Worm (Caenorhabditis elegans) whole organism, young adult: ENCODE data around the gene hrg-6.

ENCODE experiments used
- B0261.1 ChIP-seq: sonication (generic microtip); optimal IDR thresholded peaks from 2 replicates; lab custom pipeline; 2016; ENCODE audit warnings: mild to moderate bottlenecking, missing genetic modification characterization, moderate library complexity, missing compliant biosample characterization
- B0336.3 ChIP-seq: fragments of 200-800 bp; sonication (Bioruptor generic); IDR thresholded peaks from 2 replicates; pipeline ENCODE4 v1.3.6; 2022; ENCODE audit warnings: missing genetic modification characterization, missing compliant biosample characterization
- C06A6.2 ChIP-seq: fragments of 200-800 bp; sonication (Bioruptor generic); conservative IDR thresholded peaks from 2 replicates; pipeline ENCODE4 v1.3.6; 2022; ENCODE audit warnings: missing genetic modification characterization, missing compliant biosample characterization
- C17E4.6 ChIP-seq: fragments of 200-800 bp; sonication (Bioruptor generic); IDR thresholded peaks from 2 replicates; pipeline ENCODE4 v1.3.6; 2022; ENCODE audit warnings: missing genetic modification reagents, missing genetic modification characterization, missing compliant biosample characterization
- D2030.7 ChIP-seq: fragments of 200-800 bp; sonication (Bioruptor generic); IDR thresholded peaks from 2 replicates; pipeline ENCODE4 v1.3.6; 2022; ENCODE audit warnings: missing genetic modification reagents, missing genetic modification characterization, missing compliant biosample characterization
- F22D6.2 ChIP-seq: sonication (generic microtip); optimal IDR thresholded peaks from 2 replicates; lab custom pipeline; 2016; ENCODE audit warnings: mild to moderate bottlenecking, missing genetic modification characterization, missing compliant biosample characterization
- F33H1.4 ChIP-seq: fragments of 200-800 bp; sonication (Bioruptor generic); IDR thresholded peaks from 2 replicates; pipeline ENCODE4 v1.3.6; 2022; ENCODE audit warnings: missing genetic modification reagents, missing genetic modification characterization, missing compliant biosample characterization
- F37B4.10 ChIP-seq: fragments of 200-800 bp; sonication (Bioruptor generic); IDR thresholded peaks from 2 replicates; pipeline ENCODE4 v1.3.6; 2022; ENCODE audit warnings: missing genetic modification characterization, missing compliant biosample characterization
- F52B5.7 ChIP-seq: sonication (generic microtip); optimal IDR thresholded peaks from 2 replicates; lab custom pipeline; 2016; ENCODE audit warnings: mild to moderate bottlenecking, missing genetic modification characterization, missing compliant biosample characterization
- K12H6.12 ChIP-seq: fragments of 200-800 bp; sonication (Bioruptor generic); optimal IDR thresholded peaks from 2 replicates; lab custom pipeline; 2018; ENCODE audit warnings: mild to moderate bottlenecking, missing genetic modification characterization, missing compliant biosample characterization
- T26A5.8 ChIP-seq: sonication (generic microtip); optimal IDR thresholded peaks from 2 replicates; lab custom pipeline; 2016; ENCODE audit warnings: missing genetic modification characterization, missing compliant biosample characterization
- Y53F4B.3 ChIP-seq: fragments of 200-800 bp; sonication (Bioruptor generic); IDR thresholded peaks from 2 replicates; pipeline ENCODE4 v1.3.6; 2022; ENCODE audit warnings: missing genetic modification reagents, missing genetic modification characterization, missing compliant biosample characterization
- Y56A3A.18 ChIP-seq: fragments of 200-800 bp; sonication (Bioruptor generic); IDR thresholded peaks from 2 replicates; pipeline ENCODE4 v1.3.6; 2022; ENCODE audit warnings: missing genetic modification reagents, missing genetic modification characterization, missing compliant biosample characterization
- ama-1 ChIP-seq, 3 experiments: fragments of 150-350 bp in 1 of 3; sonication (generic microtip) in 2 of 3; optimal IDR thresholded peaks; 2 replicates each; lab custom pipeline; 2014 to 2018; ENCODE audit warnings: missing biosample characterization in 2 of 3, missing genetic modification characterization in 2 of 3, missing genetic modification reagents in 2 of 3
- atf-7 ChIP-seq: sonication (generic microtip); optimal IDR thresholded peaks from 2 replicates; lab custom pipeline; 2017; ENCODE audit warnings: mild to moderate bottlenecking, missing genetic modification characterization, missing compliant biosample characterization
- attf-5 ChIP-seq: fragments of 200-800 bp; sonication (Bioruptor generic); optimal IDR thresholded peaks from 2 replicates; lab custom pipeline; 2018; ENCODE audit warnings: mild to moderate bottlenecking, missing genetic modification characterization, missing compliant biosample characterization
- attf-6 ChIP-seq: fragments of 200-800 bp; sonication (Bioruptor generic); IDR thresholded peaks from 2 replicates; pipeline ENCODE4 v1.3.6; 2022; ENCODE audit warnings: missing genetic modification reagents, missing genetic modification characterization, missing compliant biosample characterization
- bed-1 ChIP-seq: fragments of 200-800 bp; sonication (Bioruptor generic); IDR thresholded peaks from 2 replicates; pipeline ENCODE4 v1.3.6; 2022; ENCODE audit warnings: missing genetic modification reagents, missing genetic modification characterization, missing compliant biosample characterization
- cebp-1 ChIP-seq, 2 experiments: fragments of 200-800 bp in 1 of 2; sonication (Bioruptor generic) in 1 of 2; sonication (generic microtip) in 1 of 2; IDR thresholded peaks in 1 of 2; optimal IDR thresholded peaks in 1 of 2; 2 replicates each; pipeline versions ENCODE4 v1.3.6 to Lab custom; 2017 to 2022; ENCODE audit warnings: missing compliant biosample characterization in 2 of 2, missing genetic modification characterization in 2 of 2, mild to moderate bottlenecking in 1 of 2, missing genetic modification reagents in 1 of 2, moderate library complexity in 1 of 2
- cebp-2 ChIP-seq: fragments of 200-800 bp; sonication (Bioruptor generic); IDR thresholded peaks from 2 replicates; pipeline ENCODE4 v1.3.6; 2022; ENCODE audit warnings: missing genetic modification characterization, missing compliant biosample characterization
- dox-1 ChIP-seq: fragments of 200-800 bp; sonication (Bioruptor generic); IDR thresholded peaks from 2 replicates; pipeline ENCODE4 v1.3.6; 2022; ENCODE audit warnings: missing genetic modification reagents, missing genetic modification characterization, missing compliant biosample characterization
- dpl-1 ChIP-seq: fragments of 150-350 bp; optimal IDR thresholded peaks from 2 replicates; lab custom pipeline; 2014; ENCODE audit warnings: missing biosample characterization, missing genetic modification reagents, missing genetic modification characterization
- ets-4 ChIP-seq: fragments of 200-800 bp; sonication (Bioruptor generic); optimal IDR thresholded peaks from 2 replicates; lab custom pipeline; 2018; ENCODE audit warnings: mild to moderate bottlenecking, missing genetic modification characterization, missing compliant biosample characterization
- hsf-1 ChIP-seq: fragments of 200-800 bp; sonication (Bioruptor generic); IDR thresholded peaks from 2 replicates; pipeline ENCODE4 v1.3.6; 2022; ENCODE audit warnings: missing genetic modification reagents, missing genetic modification characterization, missing compliant biosample characterization
- let-526 ChIP-seq: fragments of 200-800 bp; sonication (Bioruptor generic); IDR thresholded peaks from 2 replicates; pipeline ENCODE4 v1.3.6; 2022; ENCODE audit warnings: missing genetic modification reagents, missing genetic modification characterization, missing compliant biosample characterization
- let-607 ChIP-seq, 2 experiments: fragments of 200-800 bp in 1 of 2; sonication (Bioruptor generic) in 1 of 2; sonication (generic microtip) in 1 of 2; optimal IDR thresholded peaks; 2 replicates each; lab custom pipeline; 2016 to 2018; ENCODE audit warnings: mild to moderate bottlenecking in 2 of 2, missing compliant biosample characterization in 2 of 2, missing genetic modification characterization in 2 of 2, moderate library complexity in 2 of 2, missing genotype in 1 of 2
- lin-26 ChIP-seq: fragments of 200-800 bp; sonication (Bioruptor generic); IDR thresholded peaks from 2 replicates; pipeline ENCODE4 v1.3.6; 2022; ENCODE audit warnings: missing genetic modification reagents, missing genetic modification characterization, missing compliant biosample characterization
- lin-54 ChIP-seq: fragments of 200-800 bp; sonication (Bioruptor generic); optimal IDR thresholded peaks from 2 replicates; lab custom pipeline; 2018; ENCODE audit warnings: mild to moderate bottlenecking, missing genetic modification characterization, missing compliant biosample characterization
- lsl-1 ChIP-seq: fragments of 200-800 bp; sonication (Bioruptor generic); optimal IDR thresholded peaks from 2 replicates; lab custom pipeline; 2018; ENCODE audit warnings: mild to moderate bottlenecking, missing genetic modification characterization, moderate library complexity, missing compliant biosample characterization
- madf-3 ChIP-seq: fragments of 200-800 bp; sonication (Bioruptor generic); IDR thresholded peaks from 2 replicates; pipeline ENCODE4 v1.3.6; 2022; ENCODE audit warnings: missing genetic modification reagents, missing genetic modification characterization, missing compliant biosample characterization
- mcd-1 ChIP-seq: fragments of 200-800 bp; sonication (Bioruptor generic); IDR thresholded peaks from 2 replicates; pipeline ENCODE4 v1.3.6; 2022; ENCODE audit warnings: missing genetic modification reagents, missing genetic modification characterization, missing compliant biosample characterization
- nhr-120 ChIP-seq: fragments of 200-800 bp; sonication (Bioruptor generic); IDR thresholded peaks from 2 replicates; pipeline ENCODE4 v1.3.6; 2022; ENCODE audit warnings: missing genetic modification characterization, missing compliant biosample characterization
- nhr-80 ChIP-seq: sonication (generic microtip); optimal IDR thresholded peaks from 2 replicates; lab custom pipeline; 2016; ENCODE audit warnings: missing genetic modification characterization, missing compliant biosample characterization
- pbrm-1 ChIP-seq: fragments of 200-800 bp; sonication (Bioruptor generic); IDR thresholded peaks from 2 replicates; pipeline ENCODE4 v1.3.6; 2022; ENCODE audit warnings: missing genetic modification reagents, missing genetic modification characterization, missing compliant biosample characterization
- rcor-1 ChIP-seq: fragments of 200-800 bp; sonication (Bioruptor generic); IDR thresholded peaks from 2 replicates; pipeline ENCODE4 v1.3.6; 2022; ENCODE audit warnings: missing genetic modification reagents, missing genetic modification characterization, missing compliant biosample characterization
- rec-8 ChIP-seq, 2 experiments: sonication (generic microtip); optimal IDR thresholded peaks; 2 replicates each; lab custom pipeline; 2016; ENCODE audit warnings: mild to moderate bottlenecking in 2 of 2, missing genetic modification characterization in 2 of 2, missing genetic modification reagents in 2 of 2, missing genotype in 2 of 2, missing biosample characterization in 1 of 2, missing compliant biosample characterization in 1 of 2, moderate library complexity in 1 of 2
- repo-1 ChIP-seq: sonication (generic microtip); optimal IDR thresholded peaks from 2 replicates; lab custom pipeline; 2017; ENCODE audit warnings: mild to moderate bottlenecking, missing genetic modification characterization, missing compliant biosample characterization
- snpc-1.1 ChIP-seq: sonication (generic microtip); optimal IDR thresholded peaks from 2 replicates; lab custom pipeline; 2017; ENCODE audit warnings: missing genetic modification characterization, mild to moderate bottlenecking, missing compliant biosample characterization, antibody characterized with exemption, moderate library complexity, missing genotype, missing genetic modification reagents; ENCODE audit not compliant: insufficient read depth
- snpc-1.3 ChIP-seq: sonication (generic microtip); optimal IDR thresholded peaks from 2 replicates; lab custom pipeline; 2017; ENCODE audit warnings: missing genetic modification characterization, mild to moderate bottlenecking, missing compliant biosample characterization, antibody characterized with exemption, moderate library complexity, missing genotype, missing genetic modification reagents; ENCODE audit not compliant: insufficient read depth
- somi-1 ChIP-seq: fragments of 200-800 bp; sonication (Bioruptor generic); optimal IDR thresholded peaks from 2 replicates; lab custom pipeline; 2018; ENCODE audit warnings: mild to moderate bottlenecking, missing genetic modification characterization, missing compliant biosample characterization
- tbx-9 ChIP-seq: sonication (generic microtip); optimal IDR thresholded peaks from 2 replicates; lab custom pipeline; 2016; ENCODE audit warnings: borderline replicate concordance, missing genetic modification characterization, inconsistent platforms, missing compliant biosample characterization
- ztf-25 ChIP-seq: fragments of 200-800 bp; sonication (Bioruptor generic); IDR thresholded peaks from 2 replicates; pipeline ENCODE4 v1.3.6; 2022; ENCODE audit warnings: missing genetic modification reagents, missing genetic modification characterization, missing compliant biosample characterization
- ztf-26 ChIP-seq: sonication (generic microtip); optimal IDR thresholded peaks from 2 replicates; lab custom pipeline; 2017; ENCODE audit warnings: missing genetic modification characterization, missing compliant biosample characterization

hrg-6 gene

DNA sequence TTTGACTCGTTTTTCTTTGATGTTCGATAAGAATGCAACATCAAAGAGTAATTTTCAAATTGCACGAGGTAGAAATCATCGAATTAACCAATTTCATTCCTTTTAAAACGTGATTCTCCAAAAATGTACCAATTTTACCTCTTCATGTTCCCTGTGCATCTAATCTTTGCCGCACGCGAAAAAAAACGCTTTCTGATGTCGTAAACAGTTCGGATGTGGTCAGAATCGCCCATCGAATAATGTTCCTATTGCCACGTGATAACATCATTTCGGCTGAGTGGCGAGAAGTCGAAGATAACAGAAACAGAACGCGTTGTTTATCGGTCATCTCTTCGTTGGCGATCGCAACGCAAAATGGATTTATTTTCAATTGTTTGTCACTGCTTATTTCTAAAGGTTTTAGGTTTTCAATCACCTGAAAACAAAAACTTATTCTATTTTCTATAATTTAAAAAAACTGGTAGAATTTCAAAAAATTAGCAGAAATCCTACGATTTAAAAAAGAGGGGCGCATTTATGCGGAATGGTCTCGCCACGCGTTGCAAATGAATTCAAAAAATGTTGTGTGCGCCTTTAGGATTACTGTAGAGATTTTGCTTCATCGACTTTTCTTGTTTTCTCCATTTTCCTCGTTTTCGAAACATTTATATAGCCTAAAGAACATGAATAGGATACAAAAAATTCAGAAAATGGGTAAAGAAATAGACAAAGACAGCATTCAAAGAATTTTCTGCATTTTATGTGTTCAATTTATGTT is 10.7 kb upstream of the hrg-6 start, which contains the start of gene mogs-1:
Gene mogs-1, minus strand, starts transcription at position 417 of the 757 bp plus-strand sequence.
- TF ChIP-seq cebp-1 (GFP tag; IDR thresholded peaks at IDR 0.05; lab: Robert Waterston, UW): no peak
- TF ChIP-seq cebp-1 (tag; optimal IDR thresholded peaks at IDR 0.05; lab: Kevin White, UChicago): peak; percentile 39
- peak; percentile 31 for TF ChIP-seq lin-54 (GFP tag; lab: Kevin White, UChicago)
- TF ChIP-seq mcd-1 (GFP tag; lab: Robert Waterston, UW): 0 out of 2 replicates have a peak, but pooled peaks have one; percentile 4
- TF ChIP-seq attf-5 (GFP tag; lab: Kevin White, UChicago): peak; percentile 40
- peak; percentile 59; the same call in 1 of the 2 replicates for TF ChIP-seq F33H1.4 (GFP tag; lab: Robert Waterston, UW)
- peak; percentile 32; the same call in 1 of the 2 replicates for TF ChIP-seq B0336.3
- peak in 1 of 2 experiments; percentile 25 for TF ChIP-seq let-607 (tag; optimal IDR thresholded peaks at IDR 0.05; lab: Kevin White, UChicago)
- peak; percentile 6 for TF ChIP-seq repo-1 (tag; lab: Kevin White, UChicago)
- no peak for TF ChIP-seq somi-1
- TF ChIP-seq nhr-80 (tag; lab: Kevin White, UChicago): peak; percentile 52
- no peak for TF ChIP-seq D2030.7 (GFP tag; lab: Robert Waterston, UW)
- no peak for TF ChIP-seq snpc-1.3 (tag; lab: Kevin White, UChicago)
- TF ChIP-seq ztf-26: peak; percentile 57
- TF ChIP-seq lsl-1: peak; percentile 64
- TF ChIP-seq dox-1 (GFP tag; lab: Robert Waterston, UW): 0 out of 2 replicates have a peak, but pooled peaks have one; percentile 42
- no peak for TF ChIP-seq F37B4.10 (GFP tag; lab: Robert Waterston, UW)
- TF ChIP-seq, all 124 proteins: peak for 12

DNA sequence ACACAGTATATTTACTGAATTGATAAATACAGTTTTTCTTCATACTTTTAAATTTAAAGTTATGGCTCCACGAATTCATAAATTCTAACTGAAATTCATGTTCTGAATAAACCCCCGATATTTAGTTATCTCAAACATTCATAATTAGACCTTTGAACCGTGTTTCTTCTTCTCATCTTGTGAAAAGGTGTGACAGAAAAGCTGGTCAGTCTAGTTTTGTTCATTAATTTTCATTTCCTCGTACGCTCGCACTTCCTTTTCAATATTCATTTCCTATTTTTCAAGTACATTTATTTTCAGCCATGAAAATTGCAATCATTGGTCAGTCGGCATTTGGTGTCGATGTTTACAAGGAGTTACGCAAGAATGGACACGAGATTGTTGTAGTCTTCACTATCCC is 10.1 kb upstream of the hrg-6 start, which contains the start of gene alh-3:
Gene alh-3, plus strand, starts transcription at position 301 of the 400 bp plus-strand sequence.
- TF ChIP-seq ama-1 (optimal IDR thresholded peaks at IDR 0.05; lab: Kevin White, UChicago): peak; percentile 7
- TF ChIP-seq ama-1 (GFP tag; optimal IDR thresholded peaks at IDR 0.05; lab: Kevin White, UChicago): no peak
- no peak for TF ChIP-seq lin-26
- TF ChIP-seq ztf-25: no peak
- no peak for TF ChIP-seq B0261.1 (tag; lab: Kevin White, UChicago)
- no peak for TF ChIP-seq F52B5.7
- no peak for TF ChIP-seq cebp-2
- no peak for TF ChIP-seq C17E4.6 (GFP tag; lab: Robert Waterston, UW)
- no peak for TF ChIP-seq atf-7

DNA sequence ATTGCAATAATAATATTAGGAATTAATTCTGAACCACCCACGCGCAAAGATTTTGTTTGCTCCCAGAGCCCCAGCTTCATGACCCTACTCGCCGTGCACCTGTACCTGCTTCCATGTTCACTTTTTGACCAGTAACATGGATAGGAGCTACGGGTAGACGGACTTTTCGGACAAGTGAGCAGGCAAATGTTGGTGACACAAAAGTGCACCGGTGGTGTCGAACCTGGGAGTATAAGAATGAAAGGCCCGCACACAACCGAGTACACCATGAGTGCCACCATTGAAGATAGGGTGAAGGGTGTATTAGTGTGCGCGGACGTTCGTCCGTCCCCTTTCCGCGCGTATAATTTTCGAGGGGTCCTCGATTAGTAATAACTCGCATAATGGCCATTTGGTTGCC is 6.4 kb upstream of the hrg-6 start:
- TF ChIP-seq F22D6.2 (peak; percentile 13), rcor-1 (GFP tag; lab: Robert Waterston, UW) (peak; percentile 79), K12H6.12 (peak; percentile 34), hsf-1 (peak; percentile 80; the same call in 1 of the 2 replicates), dpl-1 (GFP tag; lab: Kevin White, UChicago) (no peak), lsl-1 (peak; percentile 68), C06A6.2 (GFP tag; lab: Robert Waterston, UW) (peak; percentile 63; the same call in 1 of the 2 replicates), snpc-1.1 (tag; lab: Kevin White, UChicago) (peak; percentile 53), attf-6 (GFP tag; lab: Robert Waterston, UW) (peak; percentile 77), ets-4 (GFP tag; lab: Kevin White, UChicago) (peak; percentile 62), bed-1 (peak; percentile 56; the same call in 1 of the 2 replicates), let-526 (GFP tag; lab: Robert Waterston, UW) (peak; percentile 85), rec-8 (tag; optimal IDR thresholded peaks at IDR 0.05; lab: Kevin White, UChicago) (peak; percentile 83 to 92), madf-3 (GFP tag; lab: Robert Waterston, UW) (peak; percentile 87), tbx-9 (tag; lab: Kevin White, UChicago) (peak; percentile 88), Y56A3A.18 (GFP tag; lab: Robert Waterston, UW) (0 out of 2 replicates have a peak, but pooled peaks have one; percentile 43), nhr-120 (GFP tag; lab: Robert Waterston, UW) (no peak), pbrm-1 (GFP tag; lab: Robert Waterston, UW) (peak; percentile 89), ztf-26 (peak; percentile 63), Y53F4B.3 (GFP tag; lab: Robert Waterston, UW) (peak; percentile 79; the same call in 1 of the 2 replicates), T26A5.8 (peak; percentile 80)
